Fruit fly (Drosophila melanogaster) whole organism, wandering third instar larva: ENCODE results near the gene CG5172.

Source experiments
- Abd-B ChIP-seq: fragments of >200 bp; optimal IDR thresholded peaks from 2 replicates; lab custom pipeline; 2017; ENCODE audit warnings: missing biosample characterization, missing genetic modification characterization
- CG32264 ChIP-seq: fragments of 200-800 bp; sonication (Bioruptor generic); optimal IDR thresholded peaks from 2 replicates; lab custom pipeline; 2016; ENCODE audit warnings: missing biosample characterization, missing genetic modification characterization
- CG9705 ChIP-seq: fragments of 200-800 bp; sonication (Bioruptor generic); optimal IDR thresholded peaks from 2 replicates; lab custom pipeline; 2018; ENCODE audit warnings: missing biosample characterization, mild to moderate bottlenecking, missing genetic modification characterization
- CrebA ChIP-seq: fragments of 200-800 bp; sonication (Bioruptor generic); optimal IDR thresholded peaks from 2 replicates; lab custom pipeline; 2016; ENCODE audit warnings: missing biosample characterization, mild to moderate bottlenecking, missing genetic modification characterization, borderline replicate concordance
- Dfd ChIP-seq: fragments of >200 bp; optimal IDR thresholded peaks from 2 replicates; lab custom pipeline; 2017; ENCODE audit warnings: missing biosample characterization, missing genetic modification characterization
- Dif ChIP-seq: fragments of 200-275, 200-300 bp; sonication (Bioruptor generic); optimal IDR thresholded peaks from 2 replicates; lab custom pipeline; 2018; ENCODE audit warnings: missing biosample characterization, missing genetic modification characterization; ENCODE audit not compliant: partially characterized antibody
- GATAd ChIP-seq: sonication (Bioruptor generic); optimal IDR thresholded peaks from 2 replicates; lab custom pipeline; 2016; ENCODE audit warnings: missing biosample characterization, missing genetic modification characterization
- HLH106 ChIP-seq: fragments of 200-800 bp; optimal IDR thresholded peaks from 3 replicates; lab custom pipeline; 2019; ENCODE audit warnings: missing biosample characterization, mild to moderate bottlenecking, missing genetic modification characterization, moderate library complexity
- Hnf4 ChIP-seq: fragments of 200-800 bp; sonication (Bioruptor generic); optimal IDR thresholded peaks from 2 replicates; lab custom pipeline; 2016; ENCODE audit warnings: missing biosample characterization, mild to moderate bottlenecking, missing genetic modification characterization
- Hr78 ChIP-seq: fragments of >200 bp; optimal IDR thresholded peaks from 2 replicates; lab custom pipeline; 2017; ENCODE audit warnings: missing biosample characterization, missing genetic modification characterization
- Hr83 ChIP-seq: fragments of 200-300 bp; sonication (Bioruptor generic); optimal IDR thresholded peaks from 2 replicates; lab custom pipeline; 2016; ENCODE audit warnings: missing biosample characterization, mild to moderate bottlenecking, missing genetic modification characterization, moderate library complexity; ENCODE audit not compliant: poor library complexity, severe bottlenecking
- Jra ChIP-seq: sonication (Bioruptor generic); optimal IDR thresholded peaks from 2 replicates; lab custom pipeline; 2016; ENCODE audit warnings: missing biosample characterization, missing genetic modification characterization
- Mio ChIP-seq: sonication (Bioruptor generic); optimal IDR thresholded peaks from 2 replicates; lab custom pipeline; 2016; ENCODE audit warnings: missing biosample characterization, missing genetic modification characterization
- Myc ChIP-seq: fragments of >200 bp; optimal IDR thresholded peaks from 2 replicates; lab custom pipeline; 2017
- N ChIP-seq: fragments of >200 bp; optimal IDR thresholded peaks from 2 replicates; lab custom pipeline; 2018; ENCODE audit warnings: missing biosample characterization, missing external identifiers, missing genetic modification characterization
- OdsH ChIP-seq: fragments of 200-800 bp; sonication (Bioruptor generic); optimal IDR thresholded peaks from 2 replicates; lab custom pipeline; 2016; ENCODE audit warnings: missing biosample characterization, mild to moderate bottlenecking, missing genetic modification characterization
- Rel ChIP-seq, 2 experiments: fragments of 200-800 bp; sonication (Bioruptor generic) in 1 of 2; optimal IDR thresholded peaks; 2 replicates in 1 of 2; 3 replicates in 1 of 2; lab custom pipeline; 2016 to 2019; ENCODE audit warnings: mild to moderate bottlenecking in 2 of 2, missing biosample characterization in 2 of 2, missing genetic modification characterization in 2 of 2, moderate library complexity in 1 of 2
- Vsx2 ChIP-seq: fragments of 200-300, 225-300 bp; sonication (Bioruptor generic); optimal IDR thresholded peaks from 2 replicates; lab custom pipeline; 2018; ENCODE audit warnings: missing biosample characterization, missing genetic modification characterization; ENCODE audit not compliant: partially characterized antibody
- br ChIP-seq: fragments of 200-800 bp; sonication (Bioruptor generic); optimal IDR thresholded peaks from 2 replicates; lab custom pipeline; 2016; ENCODE audit warnings: missing biosample characterization, missing genetic modification characterization
- brk ChIP-seq: fragments of 200-800 bp; sonication (Bioruptor generic); optimal IDR thresholded peaks from 2 replicates; lab custom pipeline; 2016; ENCODE audit warnings: missing biosample characterization, mild to moderate bottlenecking, missing genetic modification characterization
- dl ChIP-seq, 2 experiments: fragments of 175-275, 200-275 bp in 1 of 2; fragments of 200-275 bp in 1 of 2; sonication (Bioruptor generic); optimal IDR thresholded peaks; lab custom pipeline; 2018; ENCODE audit warnings: mild to moderate bottlenecking in 2 of 2, missing biosample characterization in 2 of 2, missing genetic modification characterization in 2 of 2, moderate library complexity in 2 of 2; ENCODE audit not compliant: partially characterized antibody in 2 of 2, insufficient read depth in 1 of 2
- foxo ChIP-seq, 2 experiments: fragments of 200-800 bp; sonication (Bioruptor generic); optimal IDR thresholded peaks; 2 replicates in 1 of 2; 3 replicates in 1 of 2; lab custom pipeline; 2016 to 2017; ENCODE audit warnings: missing biosample characterization in 2 of 2, missing genetic modification characterization in 2 of 2
- fru ChIP-seq: fragments of 200-800 bp; sonication (Bioruptor generic); optimal IDR thresholded peaks from 3 replicates; lab custom pipeline; 2016; ENCODE audit warnings: missing biosample characterization, mild to moderate bottlenecking, missing genetic modification characterization
- jim ChIP-seq: fragments of 175-275, 200-325 bp; sonication (Bioruptor generic); optimal IDR thresholded peaks from 2 replicates; lab custom pipeline; 2016; ENCODE audit warnings: missing biosample characterization, mild to moderate bottlenecking, missing genetic modification characterization
- lola ChIP-seq: fragments of >200 bp; optimal IDR thresholded peaks from 2 replicates; lab custom pipeline; 2017; ENCODE audit warnings: missing biosample characterization, missing genetic modification characterization
- pan ChIP-seq: fragments of >200 bp; optimal IDR thresholded peaks from 2 replicates; lab custom pipeline; 2017
- psq ChIP-seq: fragments of 200-800 bp; sonication (Bioruptor generic); optimal IDR thresholded peaks from 3 replicates; lab custom pipeline; 2017; ENCODE audit warnings: missing biosample characterization, mild to moderate bottlenecking, missing genetic modification characterization, moderate library complexity
- rgr ChIP-seq: fragments of 200-800 bp; sonication (Bioruptor generic); optimal IDR thresholded peaks from 3 replicates; lab custom pipeline; 2016; ENCODE audit warnings: missing biosample characterization, mild to moderate bottlenecking, missing genetic modification characterization
- sage ChIP-seq: fragments of 200-800 bp; sonication (Bioruptor generic); optimal IDR thresholded peaks from 2 replicates; lab custom pipeline; 2016; ENCODE audit warnings: missing biosample characterization, mild to moderate bottlenecking, missing genetic modification characterization
- sv ChIP-seq: fragments of 200-800 bp; sonication (Bioruptor generic); optimal IDR thresholded peaks from 3 replicates; lab custom pipeline; 2016; ENCODE audit warnings: missing biosample characterization, missing genetic modification characterization
- usp ChIP-seq: fragments of >200 bp; optimal IDR thresholded peaks from 2 replicates; lab custom pipeline; 2017; ENCODE audit warnings: missing biosample characterization, missing genetic modification characterization
- woc ChIP-seq: sonication (Bioruptor generic); optimal IDR thresholded peaks from 2 replicates; lab custom pipeline; 2016; ENCODE audit warnings: missing biosample characterization, mild to moderate bottlenecking, missing genetic modification characterization

Gene CG5172

dm6 chrX:17237421-17237820 lies 16.2 kb downstream of the CG5172 start (continued):
- TF ChIP-seq jim (GFP tag; lab: Kevin White, UChicago) (no peak), lola (GFP tag; lab: Kevin White, UChicago) (no peak), dl (GFP tag; optimal IDR thresholded peaks at IDR 0.05; lab: Kevin White, UChicago; ENCODE audit: insufficient read depth in 1 of 2, partially characterized antibody in 2 of 2) (no peak), Jra (no peak)

DNA sequence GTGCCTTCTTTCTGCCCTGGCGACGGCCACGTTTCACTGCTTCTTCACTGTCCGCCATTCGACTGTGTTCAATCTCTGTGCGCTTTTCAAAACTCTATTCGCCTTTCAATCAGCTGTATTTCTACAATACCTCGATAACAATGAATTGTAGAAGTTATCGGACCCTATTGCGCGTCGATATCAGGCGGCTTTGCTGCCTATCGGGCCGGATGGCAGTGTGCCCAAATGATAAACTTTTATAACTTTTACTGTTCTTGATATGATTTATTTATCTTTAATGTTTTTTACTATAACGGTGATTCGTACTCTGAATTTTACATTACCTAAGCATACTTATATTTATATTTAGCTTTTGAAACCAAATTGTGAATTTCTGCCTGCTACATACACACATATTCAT lies 23.6 kb downstream of the CG5172 start, which contains the start of gene CG8915:
TSS of gene CG8915 (minus strand) at position 148 of the 400 bp plus-strand sequence.
- TF ChIP-seq foxo (GFP tag; optimal IDR thresholded peaks at IDR 0.05; lab: Kevin White, UChicago): no peak
- peak; percentile 32 for TF ChIP-seq rgr

- no peak for TF ChIP-seq CrebA
- no peak for TF ChIP-seq CG32264 (GFP tag; lab: Kevin White, UChicago)
- TF ChIP-seq psq (GFP tag; lab: Kevin White, UChicago): no peak
- no peak for TF ChIP-seq pan (lab: Kevin White, UChicago)
- TF ChIP-seq brk (GFP tag; lab: Kevin White, UChicago): no peak
- no peak for TF ChIP-seq GATAd
- no peak for TF ChIP-seq jim (GFP tag; lab: Kevin White, UChicago)
- TF ChIP-seq dl (GFP tag; optimal IDR thresholded peaks at IDR 0.05; lab: Kevin White, UChicago; ENCODE audit: insufficient read depth in 1 of 2, partially characterized antibody in 2 of 2): no peak
- no peak for TF ChIP-seq rgr
- no peak for TF ChIP-seq Hnf4
- no peak for TF ChIP-seq Hr78 (GFP tag; lab: Kevin White, UChicago)
- no peak for TF ChIP-seq usp (GFP tag; lab: Kevin White, UChicago)
- TF ChIP-seq br: no peak
- TF ChIP-seq lola (GFP tag; lab: Kevin White, UChicago): no peak
- TF ChIP-seq sv: no peak
- TF ChIP-seq Hr83: no peak
- TF ChIP-seq Mio (GFP tag; lab: Kevin White, UChicago): no peak
Observed at dm6 chrX:17246916-17247315, 25.7 kb downstream of the CG5172 start, which contains the start of gene CG42854. TSS of gene CG42854 (minus strand) at chrX:17247016.

DNA sequence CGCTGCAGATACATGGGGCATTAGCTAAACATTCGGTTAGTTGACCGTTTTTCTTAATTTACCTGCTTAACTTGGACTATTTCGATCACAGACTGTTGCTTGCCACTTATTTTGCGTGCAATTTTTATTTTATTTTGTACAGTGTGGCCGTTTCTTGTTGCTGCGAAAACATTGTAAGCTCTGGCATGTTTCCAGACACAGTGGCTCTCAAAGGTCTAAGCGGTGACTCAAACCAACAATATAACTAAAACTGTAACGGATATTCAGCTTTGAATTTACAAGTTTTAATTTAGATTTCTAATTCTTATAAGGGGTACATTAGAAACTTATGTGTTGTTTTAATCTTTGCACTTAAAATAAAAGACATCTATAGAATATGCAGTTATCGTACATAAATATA lies 28.1 kb downstream of the CG5172 start, which contains the start of gene CG8675:
TSS of gene CG8675 (minus strand) at position 177 of the 400 bp plus-strand sequence.
- TF ChIP-seq psq (GFP tag; lab: Kevin White, UChicago) (no peak), GATAd (no peak), Myc (lab: Kevin White, UChicago) (peak; percentile 86)

DNA sequence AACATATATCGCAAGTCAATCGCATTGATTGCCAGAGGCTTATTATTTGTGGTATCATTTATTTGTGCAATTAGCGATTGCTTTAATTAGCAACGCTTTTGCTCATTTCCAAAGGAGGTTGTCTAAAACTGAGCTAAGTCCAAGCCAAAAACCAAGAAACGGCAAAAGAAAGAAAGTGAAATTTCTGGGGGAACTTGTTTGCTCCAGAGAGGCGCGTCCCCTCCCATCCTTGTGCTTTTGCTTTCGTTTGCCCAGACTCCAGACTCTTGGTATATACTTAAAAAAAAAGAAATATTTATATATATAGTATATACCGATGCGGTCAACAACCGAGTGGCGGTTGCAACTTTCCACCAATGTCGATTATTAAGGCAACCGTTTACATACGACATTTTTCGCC lies 32.9 kb downstream of the CG5172 start:
- TF ChIP-seq Mio (GFP tag; lab: Kevin White, UChicago): no peak
- TF ChIP-seq fru (GFP tag; lab: Kevin White, UChicago): no peak
- no peak for TF ChIP-seq Abd-B
- TF ChIP-seq OdsH (GFP tag; lab: Kevin White, UChicago): no peak
- TF ChIP-seq Dif: no peak
- TF ChIP-seq sage (GFP tag; lab: Kevin White, UChicago): no peak
- TF ChIP-seq Vsx2 (GFP tag; lab: Kevin White, UChicago): no peak
- no peak for TF ChIP-seq woc (GFP tag; lab: Kevin White, UChicago)
- TF ChIP-seq Dfd (GFP tag; lab: Kevin White, UChicago): no peak
- TF ChIP-seq Jra: no peak

dm6 chrX:17255677-17256076 lies 34.4 kb downstream of the CG5172 start:
- TF ChIP-seq Hr78 (GFP tag; lab: Kevin White, UChicago): no peak
- TF ChIP-seq GATAd: no peak
- no peak for TF ChIP-seq Hr83
- no peak for TF ChIP-seq sv
- no peak for TF ChIP-seq CrebA
- TF ChIP-seq N (GFP tag; lab: Kevin White, UChicago): no peak
- no peak for TF ChIP-seq sage (GFP tag; lab: Kevin White, UChicago)
- TF ChIP-seq Hnf4: no peak
- no peak for TF ChIP-seq brk (GFP tag; lab: Kevin White, UChicago)
- TF ChIP-seq HLH106: no peak
- TF ChIP-seq jim (GFP tag; lab: Kevin White, UChicago): no peak
- TF ChIP-seq foxo (GFP tag; optimal IDR thresholded peaks at IDR 0.05; lab: Kevin White, UChicago): no peak
- no peak for TF ChIP-seq woc (GFP tag; lab: Kevin White, UChicago)
- TF ChIP-seq CG9705 (GFP tag; lab: Kevin White, UChicago): no peak
- no peak for TF ChIP-seq Rel (GFP tag; optimal IDR thresholded peaks at IDR 0.05; lab: Kevin White, UChicago)
- TF ChIP-seq Rel (tag; optimal IDR thresholded peaks at IDR 0.05; lab: Kevin White, UChicago): no peak
- no peak for TF ChIP-seq Vsx2 (GFP tag; lab: Kevin White, UChicago)
- TF ChIP-seq Dfd (GFP tag; lab: Kevin White, UChicago): no peak
